Fruit fly (Drosophila melanogaster) whole organism, pupa: ENCODE measurements around the gene CG7907.

Experiments used
- CG10348 ChIP-seq: fragments of 200-800 bp; sonication (Bioruptor generic); IDR thresholded peaks from 2 replicates; pipeline ENCODE4 v1.3.6; 2022; ENCODE audit warnings: missing biosample characterization, missing genetic modification characterization
- CG12605 ChIP-seq: fragments of 200-800 bp; sonication (Bioruptor generic); IDR thresholded peaks from 2 replicates; pipeline ENCODE4 v1.3.6; 2022; ENCODE audit warnings: missing biosample characterization, missing genetic modification characterization
- CG13204 ChIP-seq: fragments of 200-800 bp; sonication (Bioruptor generic); optimal IDR thresholded peaks from 2 replicates; lab custom pipeline; 2018; ENCODE audit warnings: missing biosample characterization, mild to moderate bottlenecking, missing genetic modification characterization, moderate library complexity
- CG14655 ChIP-seq: fragments of 200-800 bp; sonication (Bioruptor generic); optimal IDR thresholded peaks from 3 replicates; lab custom pipeline; 2017; ENCODE audit warnings: mild to moderate bottlenecking, missing biosample characterization, missing genetic modification reagents, missing genetic modification characterization
- CG15710 ChIP-seq: fragments of 200-800 bp; sonication (Bioruptor generic); optimal IDR thresholded peaks from 2 replicates; lab custom pipeline; 2018; ENCODE audit warnings: missing biosample characterization, mild to moderate bottlenecking, missing genetic modification characterization, moderate library complexity
- CG17806 ChIP-seq: fragments of 200-800 bp; sonication (Bioruptor generic); optimal IDR thresholded peaks from 2 replicates; lab custom pipeline; 2018; ENCODE audit warnings: missing biosample characterization, mild to moderate bottlenecking, missing genetic modification characterization, moderate library complexity
- CG32121 ChIP-seq: fragments of 200-800 bp; sonication (Bioruptor generic); IDR thresholded peaks from 2 replicates; pipeline ENCODE4 v1.3.6; 2022; ENCODE audit warnings: missing biosample characterization, missing genetic modification characterization
- CG34367 ChIP-seq: fragments of 200-800 bp; sonication (Bioruptor generic); optimal IDR thresholded peaks from 2 replicates; lab custom pipeline; 2018; ENCODE audit warnings: missing biosample characterization, mild to moderate bottlenecking, missing genetic modification characterization
- CG4496 ChIP-seq: fragments of 200-800 bp; sonication (Bioruptor generic); IDR thresholded peaks from 3 replicates; pipeline ENCODE4 v1.3.6; 2022; ENCODE audit warnings: missing biosample characterization, missing genetic modification characterization
- CG8301 ChIP-seq: fragments of 200-800 bp; sonication (Bioruptor generic); optimal IDR thresholded peaks from 2 replicates; lab custom pipeline; 2018; ENCODE audit warnings: missing biosample characterization, mild to moderate bottlenecking, missing genetic modification characterization
- CG9948 ChIP-seq: fragments of 200-800 bp; sonication (Bioruptor generic); optimal IDR thresholded peaks from 2 replicates; lab custom pipeline; 2018; ENCODE audit warnings: missing biosample characterization, mild to moderate bottlenecking, missing genetic modification characterization, moderate library complexity
- D1 ChIP-seq: fragments of 200-800 bp; sonication (Bioruptor generic); optimal IDR thresholded peaks from 2 replicates; lab custom pipeline; 2018; ENCODE audit warnings: missing biosample characterization, mild to moderate bottlenecking, missing genetic modification characterization, moderate library complexity
- EcR ChIP-seq: fragments of 200-800 bp; sonication (Bioruptor generic); optimal IDR thresholded peaks from 3 replicates; lab custom pipeline; 2019; ENCODE audit warnings: missing biosample characterization, missing genetic modification characterization, mild to moderate bottlenecking, moderate library complexity, missing genetic modification reagents
- Ets98B ChIP-seq: fragments of 200-800 bp; sonication (Bioruptor generic); IDR thresholded peaks from 2 replicates; pipeline ENCODE4 v1.3.6; 2022; ENCODE audit warnings: missing biosample characterization, missing genetic modification characterization
- Pif1A ChIP-seq: fragments of 200-800 bp; sonication (Bioruptor generic); optimal IDR thresholded peaks from 3 replicates; lab custom pipeline; 2016; ENCODE audit warnings: missing biosample characterization, missing genetic modification characterization
- Pif1B ChIP-seq: fragments of 200-800 bp; sonication (Bioruptor generic); optimal IDR thresholded peaks from 3 replicates; lab custom pipeline; 2016; ENCODE audit warnings: missing biosample characterization, missing genetic modification characterization
- Snoo ChIP-seq: fragments of 200-800 bp; sonication (Bioruptor generic); optimal IDR thresholded peaks from 3 replicates; lab custom pipeline; 2017; ENCODE audit warnings: missing biosample characterization, mild to moderate bottlenecking, missing genetic modification characterization, inconsistent platforms
- fd96Ca ChIP-seq: fragments of 200-800 bp; sonication (Bioruptor generic); IDR thresholded peaks from 3 replicates; pipeline ENCODE4 v1.3.6; 2022; ENCODE audit warnings: missing biosample characterization, missing genetic modification characterization
- gl ChIP-seq: fragments of 200-800 bp; sonication (Bioruptor generic); optimal IDR thresholded peaks from 2 replicates; lab custom pipeline; 2018; ENCODE audit warnings: missing biosample characterization, mild to moderate bottlenecking, missing genetic modification characterization
- rn ChIP-seq: fragments of 200-800 bp; sonication (Bioruptor generic); IDR thresholded peaks from 2 replicates; pipeline ENCODE4 v1.3.6; 2022; ENCODE audit warnings: missing biosample characterization, missing genetic modification characterization

CG7907 gene

dm6 chr3R:21386132-21386531, 17.4 kb upstream of the CG7907 start:
- TF ChIP-seq CG8301 (tag; lab: Kevin White, UChicago) (no peak), D1 (no peak), CG9948 (no peak), CG13204 (no peak), CG34367 (tag; lab: Kevin White, UChicago) (no peak), CG10348 (GFP tag; lab: Robert Waterston, UW) (no peak), EcR (GFP tag; lab: Kevin White, UChicago) (no peak), CG15710 (tag; lab: Kevin White, UChicago) (no peak)

dm6 chr3R:21387356-21387980, 16.1 kb upstream of the CG7907 start:
- no peak for TF ChIP-seq CG34367 (tag; lab: Kevin White, UChicago)
- TF ChIP-seq rn (GFP tag; lab: Robert Waterston, UW), result no peak
- no peak for TF ChIP-seq CG8301 (tag; lab: Kevin White, UChicago)
- no peak for TF ChIP-seq Pif1A (GFP tag; lab: Kevin White, UChicago)
- TF ChIP-seq CG32121 (GFP tag; lab: Robert Waterston, UW), result no peak
- TF ChIP-seq CG13204, result no peak
- no peak for TF ChIP-seq CG15710 (tag; lab: Kevin White, UChicago)
- TF ChIP-seq Ets98B (GFP tag; lab: Robert Waterston, UW), result no peak
- no peak for TF ChIP-seq gl (tag; lab: Kevin White, UChicago)
- TF ChIP-seq CG12605 (GFP tag; lab: Robert Waterston, UW), result no peak
- no peak for TF ChIP-seq CG17806 (tag; lab: Kevin White, UChicago)
- TF ChIP-seq CG14655, result no peak

dm6 chr3R:21388564-21388963, 15.0 kb upstream of the CG7907 start, which contains the start of gene bap:
TSS of gene bap (plus strand) at chr3R:21388880.
- no peak for TF ChIP-seq CG17806 (tag; lab: Kevin White, UChicago)
- TF ChIP-seq CG14655, result no peak
- no peak for TF ChIP-seq Pif1B (GFP tag; lab: Kevin White, UChicago)
- TF ChIP-seq CG10348 (GFP tag; lab: Robert Waterston, UW), result no peak
- TF ChIP-seq gl (tag; lab: Kevin White, UChicago), result no peak
- TF ChIP-seq CG34367 (tag; lab: Kevin White, UChicago), result no peak

- TF ChIP-seq Pif1B (GFP tag; lab: Kevin White, UChicago), result no peak
- no peak for TF ChIP-seq CG10348 (GFP tag; lab: Robert Waterston, UW)
- no peak for TF ChIP-seq Ets98B (GFP tag; lab: Robert Waterston, UW)
- TF ChIP-seq CG4496 (GFP tag; lab: Robert Waterston, UW), result no peak
- no peak for TF ChIP-seq fd96Ca (GFP tag; lab: Robert Waterston, UW)
- TF ChIP-seq CG8301 (tag; lab: Kevin White, UChicago), result no peak
- no peak for TF ChIP-seq rn (GFP tag; lab: Robert Waterston, UW)
- TF ChIP-seq CG32121 (GFP tag; lab: Robert Waterston, UW), result no peak
- no peak for TF ChIP-seq Pif1A (GFP tag; lab: Kevin White, UChicago)
- TF ChIP-seq CG15710 (tag; lab: Kevin White, UChicago), result no peak
- TF ChIP-seq CG34367 (tag; lab: Kevin White, UChicago), result no peak
- TF ChIP-seq Snoo, result no peak
- no peak for TF ChIP-seq EcR (GFP tag; lab: Kevin White, UChicago)
- TF ChIP-seq CG12605 (GFP tag; lab: Robert Waterston, UW), result no peak
- no peak for TF ChIP-seq CG13204
These were observed 12.6 kb upstream of the CG7907 start for dm6 chr3R:21390959-21391358.

dm6 chr3R:21392221-21392620, 11.3 kb upstream of the CG7907 start:
- TF ChIP-seq EcR (GFP tag; lab: Kevin White, UChicago), result no peak
- TF ChIP-seq Snoo, result no peak
- no peak for TF ChIP-seq CG17806 (tag; lab: Kevin White, UChicago)
- TF ChIP-seq gl (tag; lab: Kevin White, UChicago), result no peak
- TF ChIP-seq CG32121 (GFP tag; lab: Robert Waterston, UW), result no peak
- TF ChIP-seq CG14655, result no peak
- no peak for TF ChIP-seq CG12605 (GFP tag; lab: Robert Waterston, UW)
- TF ChIP-seq CG4496 (GFP tag; lab: Robert Waterston, UW), result no peak
- no peak for TF ChIP-seq CG10348 (GFP tag; lab: Robert Waterston, UW)
- TF ChIP-seq CG15710 (tag; lab: Kevin White, UChicago), result no peak
- no peak for TF ChIP-seq CG9948
- no peak for TF ChIP-seq Ets98B (GFP tag; lab: Robert Waterston, UW)
- TF ChIP-seq Pif1B (GFP tag; lab: Kevin White, UChicago), result no peak
- TF ChIP-seq CG13204, result no peak
- no peak for TF ChIP-seq D1
- TF ChIP-seq Pif1A (GFP tag; lab: Kevin White, UChicago), result no peak
- TF ChIP-seq CG8301 (tag; lab: Kevin White, UChicago), result no peak
- no peak for TF ChIP-seq fd96Ca (GFP tag; lab: Robert Waterston, UW)

dm6 chr3R:21393005-21393729, 10.4 kb upstream of the CG7907 start:
- no peak for TF ChIP-seq gl (tag; lab: Kevin White, UChicago)
- no peak for TF ChIP-seq CG13204
- no peak for TF ChIP-seq CG10348 (GFP tag; lab: Robert Waterston, UW)
- no peak for TF ChIP-seq Pif1B (GFP tag; lab: Kevin White, UChicago)
- no peak for TF ChIP-seq CG34367 (tag; lab: Kevin White, UChicago)
- no peak for TF ChIP-seq EcR (GFP tag; lab: Kevin White, UChicago)
- no peak for TF ChIP-seq CG8301 (tag; lab: Kevin White, UChicago)
- no peak for TF ChIP-seq Ets98B (GFP tag; lab: Robert Waterston, UW)
- TF ChIP-seq CG14655, result no peak
- TF ChIP-seq CG4496 (GFP tag; lab: Robert Waterston, UW), result no peak
- TF ChIP-seq CG17806 (tag; lab: Kevin White, UChicago), result no peak
- TF ChIP-seq fd96Ca (GFP tag; lab: Robert Waterston, UW), result no peak
- no peak for TF ChIP-seq CG32121 (GFP tag; lab: Robert Waterston, UW)
